Fruit fly (Drosophila melanogaster) whole organism, embryonic: ENCODE measurements around the gene pyd.

Experiments used
- Asciz ChIP-seq: fragments of 200-800 bp; sonication (Bioruptor generic); optimal IDR thresholded peaks from 2 replicates; lab custom pipeline; 2017; ENCODE audit warnings: missing biosample characterization, mild to moderate bottlenecking, missing genetic modification characterization, missing genetic modification reagents
- CG10147 ChIP-seq: fragments of 200-800 bp; sonication (Bioruptor generic); optimal IDR thresholded peaks from 2 replicates; lab custom pipeline; 2019; ENCODE audit warnings: missing biosample characterization, mild to moderate bottlenecking, missing genetic modification characterization, moderate library complexity
- CG10431 ChIP-seq: fragments of 200-800 bp; sonication (Bioruptor generic); optimal IDR thresholded peaks from 3 replicates; lab custom pipeline; 2018; ENCODE audit warnings: missing biosample characterization, mild to moderate bottlenecking, missing genetic modification characterization
- CG10462 ChIP-seq: fragments of 200-800 bp; sonication (Bioruptor generic); optimal IDR thresholded peaks from 2 replicates; lab custom pipeline; 2016; ENCODE audit warnings: missing biosample characterization, missing genetic modification characterization
- CG10543 ChIP-seq: fragments of 200-800 bp; sonication (Bioruptor generic); optimal IDR thresholded peaks from 3 replicates; lab custom pipeline; 2017; ENCODE audit warnings: missing biosample characterization, mild to moderate bottlenecking, missing genetic modification characterization, moderate library complexity
- CG11085 ChIP-seq: fragments of 200-800 bp; sonication (Bioruptor generic); IDR thresholded peaks from 2 replicates; pipeline ENCODE4 v1.3.6; 2022; ENCODE audit warnings: missing biosample characterization, missing genetic modification characterization
- CG11093 ChIP-seq: fragments of 200-800 bp; sonication (Bioruptor generic); IDR thresholded peaks from 3 replicates; pipeline ENCODE4 v1.3.6; 2022; ENCODE audit warnings: missing biosample characterization, missing genetic modification characterization
- CG12219 ChIP-seq: fragments of 200-800 bp; sonication (Bioruptor generic); optimal IDR thresholded peaks from 3 replicates; lab custom pipeline; 2018; ENCODE audit warnings: missing biosample characterization, mild to moderate bottlenecking, missing genetic modification characterization
- CG12769 ChIP-seq: fragments of 200-800 bp; sonication (Bioruptor generic); optimal IDR thresholded peaks from 2 replicates; lab custom pipeline; 2019; ENCODE audit warnings: missing biosample characterization, mild to moderate bottlenecking, missing genetic modification characterization, moderate library complexity
- CG14441 ChIP-seq: fragments of 200-800 bp; sonication (Bioruptor generic); IDR thresholded peaks from 2 replicates; pipeline ENCODE4 v1.3.6; 2022; ENCODE audit warnings: missing biosample characterization, missing genetic modification characterization
- CG17328 ChIP-seq: fragments of 200-800 bp; sonication (Bioruptor generic); IDR thresholded peaks from 2 replicates; pipeline ENCODE4 v1.3.6; 2022; ENCODE audit warnings: missing biosample characterization, missing genetic modification characterization
- CG17359 ChIP-seq: fragments of 200-800 bp; sonication (Bioruptor generic); optimal IDR thresholded peaks from 3 replicates; lab custom pipeline; 2018; ENCODE audit warnings: missing biosample characterization, mild to moderate bottlenecking, missing genetic modification characterization, moderate library complexity
- CG17612 ChIP-seq: fragments of 200-800 bp; sonication (Bioruptor generic); IDR thresholded peaks from 2 replicates; pipeline ENCODE4 v1.3.6; 2022; ENCODE audit warnings: missing biosample characterization, missing genetic modification characterization
- CG18764 ChIP-seq: fragments of 200-800 bp; sonication (Bioruptor generic); optimal IDR thresholded peaks from 3 replicates; lab custom pipeline; 2016; ENCODE audit warnings: missing biosample characterization, missing genetic modification characterization
- CG30020 ChIP-seq: fragments of 200-800 bp; optimal IDR thresholded peaks from 2 replicates; lab custom pipeline; 2019; ENCODE audit warnings: missing biosample characterization, mild to moderate bottlenecking, missing genetic modification characterization, moderate library complexity
- CG31388 ChIP-seq: fragments of 200-800 bp; sonication (Bioruptor generic); optimal IDR thresholded peaks from 2 replicates; lab custom pipeline; 2016; ENCODE audit warnings: missing biosample characterization, missing genetic modification characterization
- CG32532 ChIP-seq: fragments of 200-800 bp; sonication (Bioruptor generic); IDR thresholded peaks from 2 replicates; pipeline ENCODE4 v1.3.6; 2022; ENCODE audit warnings: missing biosample characterization, missing genetic modification characterization
- CG3847 ChIP-seq: fragments of 200-800 bp; sonication (Bioruptor generic); IDR thresholded peaks from 2 replicates; pipeline ENCODE4 v1.3.6; 2022; ENCODE audit warnings: missing biosample characterization, missing genetic modification characterization
- CG43689 ChIP-seq: fragments of 200-800 bp; sonication (Bioruptor generic); IDR thresholded peaks from 2 replicates; pipeline ENCODE4 v1.3.6; 2022; ENCODE audit warnings: missing biosample characterization, missing genetic modification characterization
- CG5180 ChIP-seq: fragments of 200-800 bp; sonication (Bioruptor generic); optimal IDR thresholded peaks from 3 replicates; lab custom pipeline; 2017; ENCODE audit warnings: missing biosample characterization, missing genetic modification characterization, mild to moderate bottlenecking, moderate library complexity, missing genetic modification reagents
- CG7963 ChIP-seq: fragments of 200-800 bp; sonication (Bioruptor generic); IDR thresholded peaks from 3 replicates; pipeline ENCODE4 v1.3.6; 2022; ENCODE audit warnings: missing biosample characterization, missing genetic modification characterization; ENCODE audit not compliant: partially characterized antibody
- CG8359 ChIP-seq: fragments of 200-800 bp; sonication (Bioruptor generic); optimal IDR thresholded peaks from 2 replicates; lab custom pipeline; 2017; ENCODE audit warnings: missing biosample characterization, mild to moderate bottlenecking, missing genetic modification characterization, borderline replicate concordance
- CoRest ChIP-seq: fragments of 200-800 bp; sonication (Bioruptor generic); optimal IDR thresholded peaks from 3 replicates; lab custom pipeline; 2018; ENCODE audit warnings: missing biosample characterization, mild to moderate bottlenecking, missing genetic modification characterization, moderate library complexity
- CrebB ChIP-seq: fragments of 200-800 bp; sonication (Bioruptor generic); optimal IDR thresholded peaks from 3 replicates; lab custom pipeline; 2018; ENCODE audit warnings: missing biosample characterization, mild to moderate bottlenecking, missing genetic modification characterization
- E2f1 ChIP-seq: fragments of 200-800 bp; sonication (Bioruptor generic); IDR thresholded peaks from 2 replicates; pipeline ENCODE4 v1.3.6; 2022; ENCODE audit warnings: missing biosample characterization, missing genetic modification characterization
- HHEX ChIP-seq: fragments of 200-800 bp; sonication (Bioruptor generic); optimal IDR thresholded peaks from 3 replicates; lab custom pipeline; 2017; ENCODE audit warnings: missing biosample characterization, mild to moderate bottlenecking, missing genetic modification characterization, missing genetic modification reagents
- HLH3B ChIP-seq: fragments of 200-800 bp; sonication (Bioruptor generic); IDR thresholded peaks from 2 replicates; pipeline ENCODE4 v1.3.6; 2022; ENCODE audit warnings: missing biosample characterization, missing genetic modification characterization
- Hr3 ChIP-seq: fragments of 200-800 bp; sonication (Bioruptor generic); optimal IDR thresholded peaks from 3 replicates; lab custom pipeline; 2016; ENCODE audit warnings: missing biosample characterization, missing genetic modification characterization
- Mad ChIP-seq: fragments of 200-800 bp; sonication (Bioruptor generic); optimal IDR thresholded peaks from 2 replicates; lab custom pipeline; 2016; ENCODE audit warnings: missing biosample characterization, missing genetic modification characterization
- Neu2 ChIP-seq: fragments of 200-800 bp; sonication (Bioruptor generic); optimal IDR thresholded peaks from 3 replicates; lab custom pipeline; 2016; ENCODE audit warnings: missing biosample characterization, missing genetic modification characterization, borderline replicate concordance
- ab ChIP-seq: fragments of 200-800 bp; sonication (Bioruptor generic); optimal IDR thresholded peaks from 2 replicates; lab custom pipeline; 2016; ENCODE audit warnings: missing biosample characterization, missing genetic modification characterization
- ap ChIP-seq: fragments of 200-800 bp; sonication (Bioruptor generic); IDR thresholded peaks from 2 replicates; pipeline ENCODE4 v1.3.6; 2022; ENCODE audit warnings: missing biosample characterization, missing genetic modification characterization
- ash1 ChIP-seq: fragments of 200-800 bp; sonication (Bioruptor generic); optimal IDR thresholded peaks from 2 replicates; lab custom pipeline; 2018; ENCODE audit warnings: missing biosample characterization, mild to moderate bottlenecking, missing genetic modification characterization
- dan ChIP-seq: fragments of 200-800 bp; sonication (Bioruptor generic); IDR thresholded peaks from 2 replicates; pipeline ENCODE4 v1.3.6; 2022; ENCODE audit warnings: missing biosample characterization, missing genetic modification characterization
- disco-r ChIP-seq: fragments of 200-800 bp; sonication (Bioruptor generic); optimal IDR thresholded peaks from 2 replicates; lab custom pipeline; 2016; ENCODE audit warnings: missing biosample characterization, missing genetic modification characterization
- ems ChIP-seq: fragments of 200-800 bp; sonication (Bioruptor generic); optimal IDR thresholded peaks from 3 replicates; lab custom pipeline; 2016; ENCODE audit warnings: missing biosample characterization, missing genetic modification characterization
- eve ChIP-seq, 2 experiments: fragments of >200 bp; optimal IDR thresholded peaks; 2 replicates each; lab custom pipeline; 2017; ENCODE audit warnings: missing biosample characterization in 2 of 2, missing genetic modification characterization in 2 of 2
- fd64A ChIP-seq: fragments of 200-800 bp; sonication (Bioruptor generic); optimal IDR thresholded peaks from 3 replicates; lab custom pipeline; 2018; ENCODE audit warnings: missing biosample characterization, mild to moderate bottlenecking, missing genetic modification characterization
- fu2 ChIP-seq: fragments of 200-800 bp; sonication (Bioruptor generic); optimal IDR thresholded peaks from 2 replicates; lab custom pipeline; 2016; ENCODE audit warnings: missing biosample characterization, missing genetic modification characterization
- grn ChIP-seq: fragments of 200-800 bp; sonication (Bioruptor generic); optimal IDR thresholded peaks from 3 replicates; lab custom pipeline; 2017; ENCODE audit warnings: missing biosample characterization, missing genetic modification characterization
- gro ChIP-seq: fragments of 200-800 bp; sonication (Bioruptor generic); optimal IDR thresholded peaks from 2 replicates; lab custom pipeline; 2016; ENCODE audit warnings: missing biosample characterization, missing genetic modification characterization
- kah ChIP-seq: fragments of 200-800 bp; sonication (Bioruptor generic); optimal IDR thresholded peaks from 2 replicates; lab custom pipeline; 2018; ENCODE audit warnings: missing biosample characterization, mild to moderate bottlenecking, missing genetic modification characterization
- kay ChIP-seq: fragments of 200-800 bp; sonication (Bioruptor generic); optimal IDR thresholded peaks from 2 replicates; lab custom pipeline; 2016; ENCODE audit warnings: missing biosample characterization, missing genetic modification characterization
- pb ChIP-seq: fragments of 200-800 bp; sonication (Bioruptor generic); optimal IDR thresholded peaks from 3 replicates; lab custom pipeline; 2016; ENCODE audit warnings: missing biosample characterization, missing genetic modification characterization
- psq ChIP-seq: fragments of 200-800 bp; sonication (Bioruptor generic); optimal IDR thresholded peaks from 2 replicates; lab custom pipeline; 2017; ENCODE audit warnings: missing biosample characterization, missing genetic modification characterization
- salm ChIP-seq: fragments of 200-800 bp; sonication (Bioruptor generic); optimal IDR thresholded peaks from 2 replicates; lab custom pipeline; 2018; ENCODE audit warnings: missing biosample characterization, mild to moderate bottlenecking, missing genetic modification characterization
- seq ChIP-seq: fragments of 200-800 bp; sonication (Bioruptor generic); IDR thresholded peaks from 2 replicates; pipeline ENCODE4 v1.3.6; 2022; ENCODE audit warnings: missing biosample characterization, missing genetic modification characterization
- sna ChIP-seq: fragments of 200-800 bp; sonication (Bioruptor generic); IDR thresholded peaks from 2 replicates; pipeline ENCODE4 v1.3.6; 2022; ENCODE audit warnings: missing biosample characterization, missing genetic modification characterization; ENCODE audit not compliant: partially characterized antibody
- unpg ChIP-seq: fragments of 200-800 bp; sonication (Bioruptor generic); optimal IDR thresholded peaks from 3 replicates; lab custom pipeline; 2018; ENCODE audit warnings: missing biosample characterization, mild to moderate bottlenecking, missing genetic modification characterization, moderate library complexity
- vvl ChIP-seq: fragments of 200-800 bp; sonication (Bioruptor generic); IDR thresholded peaks from 2 replicates; pipeline ENCODE4 v1.3.6; 2022; ENCODE audit warnings: missing biosample characterization, missing genetic modification characterization
- wdn ChIP-seq: fragments of 200-800 bp; sonication (Bioruptor generic); IDR thresholded peaks from 2 replicates; pipeline ENCODE4 v1.3.6; 2022; ENCODE audit warnings: missing biosample characterization, missing genetic modification characterization

Gene pyd

DNA sequence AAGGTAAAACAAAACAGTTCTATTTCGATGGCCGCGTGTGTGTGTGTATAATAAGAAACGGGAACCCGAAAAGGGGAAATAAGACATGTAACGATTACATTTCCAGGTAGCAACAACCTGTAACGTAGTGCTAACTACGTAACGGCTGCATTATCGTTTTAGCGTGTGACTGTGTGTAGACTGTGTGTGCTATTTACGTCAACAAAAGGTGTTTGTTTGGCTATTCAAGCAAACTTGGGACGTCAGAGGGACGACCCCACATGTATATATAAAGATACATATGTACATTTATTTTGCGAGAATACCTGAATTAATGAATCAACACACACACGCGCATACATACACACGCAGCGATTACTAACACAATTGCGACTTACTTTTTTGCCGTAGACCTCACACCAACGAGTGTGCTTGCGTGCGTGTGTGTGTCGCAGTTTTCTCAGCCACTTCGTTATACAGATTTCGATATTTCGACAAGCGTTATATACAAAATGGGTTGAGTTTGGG is 112.1 kb downstream of the pyd start (continued):
- peak; percentile 71 for TF ChIP-seq ash1 (GFP tag; lab: Kevin White, UChicago)
- no peak for TF ChIP-seq kay
- peak; percentile 46; the same call in 1 of the 2 replicates for TF ChIP-seq wdn (GFP tag; lab: Robert Waterston, UW)
- no peak for TF ChIP-seq CG7963 (GFP tag; lab: Robert Waterston, UW)
- no peak for TF ChIP-seq CG10462
- peak; percentile 31 for TF ChIP-seq pb (GFP tag; lab: Kevin White, UChicago)
- peak in 1 of 2 experiments; percentile 80 for TF ChIP-seq eve (GFP tag; optimal IDR thresholded peaks at IDR 0.05; lab: Kevin White, UChicago)
- no peak for TF ChIP-seq CG43689
- peak; percentile 51 for TF ChIP-seq fd64A (GFP tag; lab: Kevin White, UChicago)
- TF ChIP-seq CG3847 (GFP tag; lab: Robert Waterston, UW), result peak; percentile 26; the same call in 1 of the 2 replicates
- no peak for TF ChIP-seq ap (GFP tag; lab: Robert Waterston, UW)
- TF ChIP-seq Hr3 (GFP tag; lab: Kevin White, UChicago), result no peak
- no peak for TF ChIP-seq kah (GFP tag; lab: Kevin White, UChicago)
- TF ChIP-seq CG31388 (GFP tag; lab: Kevin White, UChicago), result no peak
- TF ChIP-seq CG10147 (GFP tag; lab: Kevin White, UChicago), result no peak
- TF ChIP-seq CG10431, result no peak
- no peak for TF ChIP-seq dan (GFP tag; lab: Robert Waterston, UW)
- peak; percentile 47 for TF ChIP-seq CG8359
- TF ChIP-seq CG17612 (GFP tag; lab: Robert Waterston, UW), result no peak
- TF ChIP-seq fu2 (GFP tag; lab: Kevin White, UChicago), result peak; percentile 12
- peak; percentile 33; the same call in 1 of the 2 replicates for TF ChIP-seq CG32532
- peak; percentile 72 for TF ChIP-seq CrebB (tag; lab: Kevin White, UChicago)
- no peak for TF ChIP-seq grn
- peak; percentile 86 for TF ChIP-seq CG12769 (tag; lab: Kevin White, UChicago)
- no peak for TF ChIP-seq sna (GFP tag; lab: Robert Waterston, UW)
- TF ChIP-seq CG14441 (GFP tag; lab: Robert Waterston, UW), result no peak
- TF ChIP-seq Mad (GFP tag; lab: Kevin White, UChicago), result peak; percentile 13
- no peak for TF ChIP-seq Asciz
- TF ChIP-seq CG30020 (tag; lab: Kevin White, UChicago), result no peak
- TF ChIP-seq CoRest (tag; lab: Kevin White, UChicago), result no peak
- TF ChIP-seq Neu2 (GFP tag; lab: Kevin White, UChicago), result no peak
- no peak for TF ChIP-seq CG11085 (GFP tag; lab: Robert Waterston, UW)
- TF ChIP-seq CG5180, result peak; percentile 30
- no peak for TF ChIP-seq CG17359 (tag; lab: Kevin White, UChicago)
- no peak for TF ChIP-seq ems (GFP tag; lab: Kevin White, UChicago)
- no peak for TF ChIP-seq CG11093
- peak; percentile 39; the same call in 1 of the 2 replicates for TF ChIP-seq seq
- no peak for TF ChIP-seq disco-r (GFP tag; lab: Kevin White, UChicago)
- TF ChIP-seq HHEX (GFP tag; lab: Kevin White, UChicago), result peak; percentile 14
- TF ChIP-seq unpg (GFP tag; lab: Kevin White, UChicago), result no peak
- TF ChIP-seq E2f1 (GFP tag; lab: Robert Waterston, UW), result no peak; the same call in 1 of the 2 replicates
- TF ChIP-seq CG12219 (GFP tag; lab: Kevin White, UChicago), result peak; percentile 11
- 0 out of 2 replicates have a peak, but pooled peaks have one; percentile 45 for TF ChIP-seq vvl
- no peak for TF ChIP-seq CG18764
- no peak for TF ChIP-seq ab (GFP tag; lab: Kevin White, UChicago)
- TF ChIP-seq HLH3B, result peak; percentile 14; the same call in 1 of the 2 replicates
- no peak for TF ChIP-seq gro (GFP tag; lab: Kevin White, UChicago)
- TF ChIP-seq salm (tag; lab: Kevin White, UChicago), result no peak
- peak; percentile 48 for TF ChIP-seq CG10543 (GFP tag; lab: Kevin White, UChicago)
- TF ChIP-seq psq (GFP tag; lab: Kevin White, UChicago), result no peak
- TF ChIP-seq CG17328 (GFP tag; lab: Robert Waterston, UW), result no peak
